Fruit fly (Drosophila melanogaster) whole organism, embryonic: ENCODE results near the gene hydra.

Experiments used
- CG14965 ChIP-seq: fragments of 200-800 bp; sonication (Bioruptor generic); optimal IDR thresholded peaks from 2 replicates; lab custom pipeline; 2016; ENCODE audit warnings: missing biosample characterization, missing genetic modification characterization, borderline replicate concordance
- CG15514 ChIP-seq: fragments of 200-800 bp; sonication (Bioruptor generic); optimal IDR thresholded peaks from 3 replicates; lab custom pipeline; 2017; ENCODE audit warnings: missing biosample characterization, missing genetic modification characterization, mild to moderate bottlenecking, moderate library complexity, missing genetic modification reagents
- CG16779 ChIP-seq: fragments of 200-800 bp; sonication (Bioruptor generic); IDR thresholded peaks from 2 replicates; pipeline ENCODE4 v1.3.6; 2022; ENCODE audit warnings: missing biosample characterization, missing genetic modification characterization
- CG17912 ChIP-seq: fragments of 200-800 bp; sonication (Bioruptor generic); optimal IDR thresholded peaks from 2 replicates; lab custom pipeline; 2018; ENCODE audit warnings: missing biosample characterization, mild to moderate bottlenecking, missing genetic modification characterization
- CG1832 ChIP-seq: fragments of 200-800 bp; sonication (Bioruptor generic); optimal IDR thresholded peaks from 2 replicates; lab custom pipeline; 2017; ENCODE audit warnings: missing biosample characterization, mild to moderate bottlenecking, missing genetic modification characterization, inconsistent platforms
- CG4282 ChIP-seq: fragments of 200-800 bp; sonication (Bioruptor generic); optimal IDR thresholded peaks from 2 replicates; lab custom pipeline; 2016; ENCODE audit warnings: missing biosample characterization, missing genetic modification characterization
- CG5245 ChIP-seq: fragments of 200-800 bp; sonication (Bioruptor generic); optimal IDR thresholded peaks from 3 replicates; lab custom pipeline; 2016; ENCODE audit warnings: missing biosample characterization, missing genetic modification characterization
- CG5953 ChIP-seq: fragments of 200-800 bp; sonication (Bioruptor generic); IDR thresholded peaks from 2 replicates; pipeline ENCODE4 v1.3.6; 2022; ENCODE audit warnings: missing biosample characterization, missing genetic modification characterization
- CG6254 ChIP-seq: fragments of 200-800 bp; sonication (Bioruptor generic); optimal IDR thresholded peaks from 3 replicates; lab custom pipeline; 2017; ENCODE audit warnings: mild to moderate bottlenecking, missing biosample characterization, missing genetic modification reagents, missing genetic modification characterization
- CG7987 ChIP-seq: fragments of 200-800 bp; sonication (Bioruptor generic); optimal IDR thresholded peaks from 2 replicates; lab custom pipeline; 2018; ENCODE audit warnings: missing biosample characterization, mild to moderate bottlenecking, missing genetic modification characterization, moderate library complexity
- CG9817 ChIP-seq: fragments of 200-800 bp; sonication (Bioruptor generic); optimal IDR thresholded peaks from 2 replicates; lab custom pipeline; 2018; ENCODE audit warnings: missing biosample characterization, mild to moderate bottlenecking, missing genetic modification characterization, moderate library complexity
- Chrac-16 ChIP-seq: fragments of 200-800 bp; sonication (Bioruptor generic); optimal IDR thresholded peaks from 3 replicates; lab custom pipeline; 2016; ENCODE audit warnings: missing biosample characterization, missing genetic modification characterization
- CoRest ChIP-seq: fragments of 200-800 bp; sonication (Bioruptor generic); optimal IDR thresholded peaks from 3 replicates; lab custom pipeline; 2018; ENCODE audit warnings: missing biosample characterization, mild to moderate bottlenecking, missing genetic modification characterization, moderate library complexity
- D ChIP-seq, 2 experiments: fragments of 200-800 bp in 1 of 2; fragments of >200 bp in 1 of 2; sonication (Bioruptor generic) in 1 of 2; optimal IDR thresholded peaks; 2 replicates in 1 of 2; 3 replicates in 1 of 2; lab custom pipeline; 2017; ENCODE audit warnings: mild to moderate bottlenecking in 1 of 2, missing biosample characterization in 1 of 2, missing genetic modification characterization in 1 of 2, missing genetic modification reagents in 1 of 2
- D19A ChIP-seq: fragments of 200-800 bp; optimal IDR thresholded peaks from 3 replicates; lab custom pipeline; 2019; ENCODE audit warnings: missing biosample characterization, mild to moderate bottlenecking, missing genetic modification characterization, moderate library complexity
- Deaf1 ChIP-seq: fragments of 200-800 bp; optimal IDR thresholded peaks from 3 replicates; lab custom pipeline; 2019; ENCODE audit warnings: missing biosample characterization, mild to moderate bottlenecking, missing genetic modification characterization, moderate library complexity
- Dp ChIP-seq: fragments of 200-800 bp; sonication (Bioruptor generic); optimal IDR thresholded peaks from 2 replicates; lab custom pipeline; 2018; ENCODE audit warnings: missing biosample characterization, mild to moderate bottlenecking, missing genetic modification characterization, moderate library complexity
- Drgx ChIP-seq: fragments of 200-800 bp; sonication (Bioruptor generic); IDR thresholded peaks from 2 replicates; pipeline ENCODE4 v1.3.6; 2022; ENCODE audit warnings: missing biosample characterization, missing genetic modification characterization
- HLH54F ChIP-seq: fragments of 200-800 bp; sonication (Bioruptor generic); optimal IDR thresholded peaks from 3 replicates; lab custom pipeline; 2016; ENCODE audit warnings: missing biosample characterization, missing genetic modification characterization
- Hey ChIP-seq: fragments of 200-800 bp; sonication (Bioruptor generic); optimal IDR thresholded peaks from 3 replicates; lab custom pipeline; 2018; ENCODE audit warnings: missing biosample characterization, mild to moderate bottlenecking, missing genetic modification characterization
- MTF-1 ChIP-seq: fragments of 200-800 bp; sonication (Bioruptor generic); optimal IDR thresholded peaks from 2 replicates; lab custom pipeline; 2018; ENCODE audit warnings: missing biosample characterization, mild to moderate bottlenecking, missing genetic modification characterization, borderline replicate concordance
- Mes4 ChIP-seq: fragments of 200-800 bp; sonication (Bioruptor generic); optimal IDR thresholded peaks from 2 replicates; lab custom pipeline; 2016; ENCODE audit warnings: missing biosample characterization, missing genetic modification characterization
- NC2α ChIP-seq: fragments of 200-800 bp; sonication (Bioruptor generic); optimal IDR thresholded peaks from 2 replicates; lab custom pipeline; 2016; ENCODE audit warnings: missing biosample characterization, missing genetic modification characterization
- Nf-YB ChIP-seq: fragments of 200-800 bp; sonication (Bioruptor generic); optimal IDR thresholded peaks from 3 replicates; lab custom pipeline; 2019; ENCODE audit warnings: missing biosample characterization, mild to moderate bottlenecking, missing genetic modification characterization, moderate library complexity
- Nf-YC ChIP-seq: fragments of 200-800 bp; optimal IDR thresholded peaks from 3 replicates; lab custom pipeline; 2019; ENCODE audit warnings: missing biosample characterization, mild to moderate bottlenecking, missing genetic modification characterization, moderate library complexity
- PHDP ChIP-seq: fragments of 200-800 bp; sonication (Bioruptor generic); optimal IDR thresholded peaks from 3 replicates; lab custom pipeline; 2018; ENCODE audit warnings: missing biosample characterization, mild to moderate bottlenecking, missing genetic modification characterization, moderate library complexity
- Rx ChIP-seq: fragments of 200-800 bp; sonication (Bioruptor generic); IDR thresholded peaks from 2 replicates; pipeline ENCODE4 v1.3.6; 2022; ENCODE audit warnings: missing biosample characterization, missing genetic modification characterization
- Sin3A ChIP-seq: fragments of >200 bp; optimal IDR thresholded peaks from 2 replicates; lab custom pipeline; 2018
- Xrp1 ChIP-seq: fragments of 200-800 bp; sonication (Bioruptor generic); IDR thresholded peaks from 2 replicates; pipeline ENCODE4 v1.3.6; 2022; ENCODE audit warnings: missing biosample characterization, missing genetic modification characterization
- abd-A ChIP-seq: fragments of 200-800 bp; sonication (Bioruptor generic); optimal IDR thresholded peaks from 3 replicates; lab custom pipeline; 2019; ENCODE audit warnings: missing biosample characterization, mild to moderate bottlenecking, missing genetic modification characterization, moderate library complexity
- bab2 ChIP-seq: fragments of 200-800 bp; sonication (Bioruptor generic); optimal IDR thresholded peaks from 2 replicates; lab custom pipeline; 2016; ENCODE audit warnings: missing biosample characterization, missing genetic modification characterization
- cg ChIP-seq: fragments of 200-800 bp; sonication (Bioruptor generic); optimal IDR thresholded peaks from 3 replicates; lab custom pipeline; 2019; ENCODE audit warnings: missing biosample characterization, mild to moderate bottlenecking, missing genetic modification characterization, moderate library complexity
- chinmo ChIP-seq: fragments of 200-800 bp; sonication (Bioruptor generic); IDR thresholded peaks from 4 replicates; pipeline ENCODE4 v1.3.6; 2022; ENCODE audit warnings: missing biosample characterization, missing genetic modification characterization; ENCODE audit not compliant: partially characterized antibody
- crp ChIP-seq, 2 experiments: fragments of 200-800 bp; sonication (Bioruptor generic); optimal IDR thresholded peaks; 2 replicates in 1 of 2; 3 replicates in 1 of 2; lab custom pipeline; 2017; ENCODE audit warnings: missing biosample characterization in 2 of 2, missing genetic modification characterization in 2 of 2, mild to moderate bottlenecking in 1 of 2, moderate library complexity in 1 of 2
- ems ChIP-seq: fragments of 200-800 bp; sonication (Bioruptor generic); optimal IDR thresholded peaks from 3 replicates; lab custom pipeline; 2016; ENCODE audit warnings: missing biosample characterization, missing genetic modification characterization
- fd96Cb ChIP-seq: fragments of 200-800 bp; sonication (Bioruptor generic); optimal IDR thresholded peaks from 2 replicates; lab custom pipeline; 2018; ENCODE audit warnings: missing biosample characterization, mild to moderate bottlenecking, missing genetic modification characterization, moderate library complexity
- ftz-f1 ChIP-seq: fragments of 200-800 bp; sonication (Bioruptor generic); optimal IDR thresholded peaks from 2 replicates; lab custom pipeline; 2016; ENCODE audit warnings: missing biosample characterization, missing genetic modification characterization
- gsb-n ChIP-seq: fragments of 200-800 bp; sonication (Bioruptor generic); optimal IDR thresholded peaks from 3 replicates; lab custom pipeline; 2018; ENCODE audit warnings: missing biosample characterization, mild to moderate bottlenecking, missing genetic modification characterization
- jumu ChIP-seq: fragments of 200-800 bp; sonication (Bioruptor generic); optimal IDR thresholded peaks from 3 replicates; lab custom pipeline; 2016; ENCODE audit warnings: missing biosample characterization, missing genetic modification characterization
- nerfin-2 ChIP-seq: fragments of 200-800 bp; sonication (Bioruptor generic); IDR thresholded peaks from 2 replicates; pipeline ENCODE4 v1.3.6; 2022; ENCODE audit warnings: missing biosample characterization, missing genetic modification characterization; ENCODE audit not compliant: partially characterized antibody
- nom ChIP-seq: fragments of 200-800 bp; sonication (Bioruptor generic); optimal IDR thresholded peaks from 2 replicates; lab custom pipeline; 2017; ENCODE audit warnings: missing biosample characterization, missing genetic modification characterization, mild to moderate bottlenecking, moderate library complexity, missing genetic modification reagents
- oc ChIP-seq: fragments of 200-800 bp; sonication (Bioruptor generic); optimal IDR thresholded peaks from 2 replicates; lab custom pipeline; 2018; ENCODE audit warnings: missing biosample characterization, mild to moderate bottlenecking, missing genetic modification characterization, moderate library complexity
- pho ChIP-seq: fragments of 200-800 bp; sonication (Bioruptor generic); optimal IDR thresholded peaks from 2 replicates; lab custom pipeline; 2016; ENCODE audit warnings: missing biosample characterization, missing genetic modification characterization
- run ChIP-seq: fragments of 200-800 bp; sonication (Bioruptor generic); optimal IDR thresholded peaks from 3 replicates; lab custom pipeline; 2018; ENCODE audit warnings: missing biosample characterization, mild to moderate bottlenecking, missing genetic modification characterization
- sima ChIP-seq: fragments of 200-800 bp; sonication (Bioruptor generic); optimal IDR thresholded peaks from 2 replicates; lab custom pipeline; 2016; ENCODE audit warnings: missing biosample characterization, missing genetic modification characterization
- stwl ChIP-seq: fragments of 200-800 bp; sonication (Bioruptor generic); optimal IDR thresholded peaks from 3 replicates; lab custom pipeline; 2018; ENCODE audit warnings: missing biosample characterization, mild to moderate bottlenecking, missing genetic modification characterization, moderate library complexity
- ttk ChIP-seq: fragments of 200-800 bp; sonication (Bioruptor generic); IDR thresholded peaks from 2 replicates; pipeline ENCODE4 v2.1.2; 2022; ENCODE audit warnings: missing biosample characterization, missing genetic modification characterization
- usp ChIP-seq: fragments of >200 bp; optimal IDR thresholded peaks from 2 replicates; lab custom pipeline; 2017; ENCODE audit warnings: missing biosample characterization, missing genetic modification characterization
- vvl ChIP-seq: fragments of 200-800 bp; sonication (Bioruptor generic); IDR thresholded peaks from 2 replicates; pipeline ENCODE4 v1.3.6; 2022; ENCODE audit warnings: missing biosample characterization, missing genetic modification characterization

Gene hydra

DNA sequence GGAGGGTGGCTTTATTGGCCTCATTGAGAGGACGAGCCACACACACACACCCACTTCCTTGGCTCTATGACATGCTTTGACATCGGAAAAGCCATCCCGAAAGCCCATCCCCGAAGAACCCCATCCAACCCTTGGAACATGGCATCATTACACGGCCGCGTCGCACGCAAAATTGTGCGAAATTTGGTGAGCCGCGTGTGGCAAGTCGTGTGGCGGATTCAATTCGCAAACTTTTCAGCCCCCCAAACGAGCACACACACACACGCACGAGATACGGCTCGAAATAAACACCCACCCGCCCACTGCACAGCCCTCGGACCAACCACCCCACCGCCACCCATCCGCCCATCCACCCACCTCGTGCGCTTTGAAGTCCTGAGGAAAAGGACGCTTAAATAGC lies 30.6 kb downstream of the hydra start:
- peak; percentile 29 for TF ChIP-seq Deaf1 (tag; lab: Kevin White, UChicago)
- TF ChIP-seq CG4282 = no peak
- no peak for TF ChIP-seq Sin3A (lab: Kevin White, UChicago)
- no peak for TF ChIP-seq CG7987
- peak; percentile 52 for TF ChIP-seq Nf-YC (tag; lab: Kevin White, UChicago)
- peak; percentile 58 for TF ChIP-seq abd-A (tag; lab: Kevin White, UChicago)
- no peak for TF ChIP-seq ttk (GFP tag; lab: Robert Waterston, UW)
- TF ChIP-seq Hey (tag; lab: Kevin White, UChicago) = peak; percentile 62
- TF ChIP-seq Nf-YB (GFP tag; lab: Kevin White, UChicago) = peak; percentile 15
- TF ChIP-seq usp (GFP tag; lab: Kevin White, UChicago) = no peak
- TF ChIP-seq, all 482 proteins: peak for 5

DNA sequence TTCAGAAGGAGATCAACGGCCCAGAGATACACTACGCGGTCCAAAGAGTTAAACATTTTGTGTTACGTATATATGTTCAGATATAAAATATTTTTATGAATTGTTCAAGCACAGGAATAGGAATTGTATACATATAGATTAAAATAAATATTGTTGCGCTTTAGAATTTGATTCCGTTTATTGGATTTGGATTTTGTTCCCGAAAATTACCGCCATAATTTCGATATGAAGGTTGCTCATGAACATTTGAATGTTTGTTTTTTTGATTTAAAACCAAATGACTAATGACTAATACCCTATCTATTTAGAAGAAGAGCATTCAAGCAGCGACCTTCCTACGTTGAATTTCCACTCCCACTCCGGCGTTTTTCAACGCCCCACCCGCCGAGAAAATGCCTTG lies 32.9 kb downstream of the hydra start:
- TF ChIP-seq Rx (GFP tag; lab: Robert Waterston, UW) = no peak
- TF ChIP-seq fd96Cb (tag; lab: Kevin White, UChicago) = peak; percentile 54
- peak; percentile 3 for TF ChIP-seq CG5245
- no peak for TF ChIP-seq cg (GFP tag; lab: Kevin White, UChicago)
- TF ChIP-seq D19A (tag; lab: Kevin White, UChicago) = peak; percentile 99
- no peak for TF ChIP-seq D (optimal IDR thresholded peaks at IDR 0.05; lab: Kevin White, UChicago)
- peak; percentile 62 for TF ChIP-seq D (GFP tag; optimal IDR thresholded peaks at IDR 0.05; lab: Kevin White, UChicago)
- TF ChIP-seq ftz-f1 (GFP tag; lab: Kevin White, UChicago) = no peak
- no peak for TF ChIP-seq crp (GFP tag; optimal IDR thresholded peaks at IDR 0.05; lab: Kevin White, UChicago)
- no peak for TF ChIP-seq CG14965 (GFP tag; lab: Kevin White, UChicago)
- TF ChIP-seq CG5953 (GFP tag; lab: Robert Waterston, UW) = no peak
- no peak for TF ChIP-seq jumu (GFP tag; lab: Kevin White, UChicago)
- no peak for TF ChIP-seq chinmo
- TF ChIP-seq CG1832 (GFP tag; lab: Kevin White, UChicago) = no peak
- TF ChIP-seq CG16779 = no peak
- TF ChIP-seq nerfin-2 (GFP tag; lab: Robert Waterston, UW) = no peak
- no peak for TF ChIP-seq CG17912 (GFP tag; lab: Kevin White, UChicago)
- TF ChIP-seq Drgx (GFP tag; lab: Robert Waterston, UW) = no peak
- TF ChIP-seq oc = no peak
- TF ChIP-seq CG9817 = no peak
- no peak for TF ChIP-seq NC2α (GFP tag; lab: Kevin White, UChicago)
- peak; percentile 58 for TF ChIP-seq CoRest (tag; lab: Kevin White, UChicago)
- TF ChIP-seq gsb-n (tag; lab: Kevin White, UChicago) = peak; percentile 7
- TF ChIP-seq Dp (GFP tag; lab: Kevin White, UChicago) = no peak
- TF ChIP-seq CG15514 (GFP tag; lab: Kevin White, UChicago) = no peak
- TF ChIP-seq sima (GFP tag; lab: Kevin White, UChicago) = no peak
- no peak for TF ChIP-seq vvl (GFP tag; lab: Robert Waterston, UW)
- TF ChIP-seq ems (GFP tag; lab: Kevin White, UChicago) = no peak
- peak; percentile 17 for TF ChIP-seq PHDP (tag; lab: Kevin White, UChicago)
- peak; percentile 36; the same call in 1 of the 2 replicates for TF ChIP-seq Xrp1 (GFP tag; lab: Robert Waterston, UW)
- TF ChIP-seq run (tag; lab: Kevin White, UChicago) = no peak
- no peak for TF ChIP-seq pho (GFP tag; lab: Kevin White, UChicago)
- TF ChIP-seq HLH54F = no peak
- TF ChIP-seq stwl (tag; lab: Kevin White, UChicago) = no peak
- TF ChIP-seq CG6254 (GFP tag; lab: Kevin White, UChicago) = peak; percentile 9
- peak; percentile 8 for TF ChIP-seq Chrac-16 (GFP tag; lab: Kevin White, UChicago)
- TF ChIP-seq nom (GFP tag; lab: Kevin White, UChicago) = no peak
- TF ChIP-seq MTF-1 (GFP tag; lab: Kevin White, UChicago) = no peak
- no peak for TF ChIP-seq bab2 (GFP tag; lab: Kevin White, UChicago)
- TF ChIP-seq Mes4 (GFP tag; lab: Kevin White, UChicago) = no peak
